Worm (Caenorhabditis elegans): Measurements from ENCODE around the gene C28C12.1.

The C28C12.1 gene

DNA sequence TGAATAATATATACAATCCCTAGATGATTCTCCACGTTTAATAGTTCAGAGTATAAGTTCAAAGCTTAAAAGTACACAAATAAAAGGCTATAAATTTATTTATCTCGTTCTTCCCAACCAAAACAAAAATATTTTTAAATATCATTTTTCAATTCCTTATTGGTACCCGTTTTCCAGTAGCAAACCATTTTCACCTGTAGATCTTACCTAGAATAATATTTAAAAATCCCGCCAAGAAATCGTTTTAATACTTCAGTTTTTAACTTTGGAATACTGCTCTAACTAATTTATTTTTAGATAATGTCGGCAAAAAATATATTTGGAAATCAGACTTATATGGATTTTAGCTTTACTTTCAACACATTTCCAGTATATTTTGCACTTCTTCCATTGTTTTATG lies 9.2 kb upstream of the C28C12.1 start, which contains the start of gene sru-7:
sru-7 (plus strand) TSS at position 301 of the 400 bp plus-strand sequence.
- no peak for TF ChIP-seq B0310.2 (tag; optimal IDR thresholded peaks at IDR 0.05)
- no peak for TF ChIP-seq F13C5.2 (tag; optimal IDR thresholded peaks at IDR 0.05)
- no peak for TF ChIP-seq tbx-37 (GFP tag; conservative IDR thresholded peaks at IDR 0.05)
- TF ChIP-seq sea-1 (GFP tag; conservative IDR thresholded peaks at IDR 0.05): no peak
- TF ChIP-seq hnd-1 (tag; optimal IDR thresholded peaks at IDR 0.05): no peak
- no peak for TF ChIP-seq ceh-13 (GFP tag; optimal IDR thresholded peaks at IDR 0.05)

DNA sequence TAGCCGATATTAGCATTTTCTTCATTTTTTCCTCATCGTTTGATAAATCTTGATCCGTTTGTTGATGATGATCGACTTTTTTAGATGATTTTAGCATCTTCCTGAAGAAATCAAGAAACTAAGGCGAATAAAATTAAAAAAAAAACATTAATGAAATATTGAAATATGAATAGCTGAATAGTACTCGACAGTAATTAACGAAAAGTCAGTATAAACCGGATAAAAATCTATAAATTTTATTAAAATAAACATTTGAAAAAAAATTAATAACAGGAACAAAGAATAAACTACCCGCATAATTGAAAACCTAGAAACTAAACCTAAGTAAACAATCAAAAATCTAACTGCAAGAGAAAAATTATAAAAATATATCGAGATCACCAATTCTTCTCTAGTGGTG lies 5.2 kb upstream of the C28C12.1 start, which contains the start of gene C28C12.12:
C28C12.12 (minus strand) TSS at position 101 of the 400 bp plus-strand sequence.
- no peak for TF ChIP-seq tbx-11 (GFP tag; IDR thresholded peaks at IDR 0.05)
- no peak for TF ChIP-seq ceh-36 (tag; optimal IDR thresholded peaks at IDR 0.05)
- no peak for TF ChIP-seq sea-1 (GFP tag; conservative IDR thresholded peaks at IDR 0.05)
- no peak for TF ChIP-seq F13C5.2 (tag; optimal IDR thresholded peaks at IDR 0.05)
- no peak for TF ChIP-seq hnd-1 (tag; optimal IDR thresholded peaks at IDR 0.05)
- no peak for TF ChIP-seq ets-7 (tag; optimal IDR thresholded peaks at IDR 0.05)
- no peak for TF ChIP-seq aly-1 (tag; optimal IDR thresholded peaks at IDR 0.05)
- no peak for TF ChIP-seq pes-1 (GFP tag; IDR thresholded peaks at IDR 0.05)
- TF ChIP-seq hmg-4 (GFP tag; optimal IDR thresholded peaks at IDR 0.05): no peak
- TF ChIP-seq tra-4 (tag; optimal IDR thresholded peaks at IDR 0.05): no peak
- TF ChIP-seq B0310.2 (tag; optimal IDR thresholded peaks at IDR 0.05): no peak
- no peak for TF ChIP-seq scrt-1 (GFP tag; IDR thresholded peaks at IDR 0.05)
- TF ChIP-seq hmbx-1 (tag; optimal IDR thresholded peaks at IDR 0.05): no peak
- no peak for TF ChIP-seq tbx-37 (GFP tag; conservative IDR thresholded peaks at IDR 0.05)
- TF ChIP-seq flt-1 (GFP tag; IDR thresholded peaks at IDR 0.05): no peak
- no peak for TF ChIP-seq ama-1 (optimal IDR thresholded peaks at IDR 0.05)

DNA sequence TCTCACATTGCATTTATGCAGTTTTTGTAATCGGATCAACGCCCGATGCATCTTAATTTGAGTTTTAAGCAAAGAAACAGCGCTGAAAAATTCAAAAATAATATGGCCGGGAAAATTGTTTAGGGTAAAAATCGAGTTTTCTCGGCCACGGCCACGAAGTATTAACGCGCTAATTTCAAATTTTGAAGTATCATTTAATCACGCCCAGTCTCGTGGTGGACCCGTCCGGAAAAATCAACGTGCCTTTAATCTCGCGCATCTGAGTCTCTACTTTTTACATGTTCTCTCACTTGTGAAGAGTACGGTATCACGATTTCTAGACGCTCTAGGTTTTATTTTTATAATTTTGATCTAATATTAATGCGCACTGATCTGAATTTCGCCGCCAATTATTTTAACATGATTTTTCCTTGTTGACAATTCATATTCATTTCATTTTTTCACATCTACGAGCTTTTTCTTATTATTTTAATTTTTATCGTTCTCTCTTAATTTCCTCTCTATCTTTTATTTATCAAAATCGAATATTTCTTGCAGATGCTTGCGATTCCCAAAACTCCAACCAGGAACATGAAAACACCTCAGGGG lies 2.6 kb upstream of the C28C12.1 start, which contains the start of the genes acdh-13 and mesp-1:
acdh-13 (minus strand) TSS at position 51 of the 588 bp plus-strand sequence.
mesp-1 (plus strand) TSS at position 538 of the 588 bp plus-strand sequence.
- TF ChIP-seq tbx-37 (GFP tag; conservative IDR thresholded peaks at IDR 0.05) (peak; percentile 54; the same call in 1 of the 2 replicates), F13C5.2 (tag; optimal IDR thresholded peaks at IDR 0.05) (no peak), hnd-1 (tag; optimal IDR thresholded peaks at IDR 0.05) (no peak)

ce11 chrIV:8499956-8500355 lies 1.5 kb upstream of the C28C12.1 start:
- no peak for TF ChIP-seq tbx-11 (GFP tag; IDR thresholded peaks at IDR 0.05)
- no peak for TF ChIP-seq F13C5.2 (tag; optimal IDR thresholded peaks at IDR 0.05)
- TF ChIP-seq hmbx-1 (tag; optimal IDR thresholded peaks at IDR 0.05): no peak
- no peak for TF ChIP-seq hnd-1 (tag; optimal IDR thresholded peaks at IDR 0.05)
- TF ChIP-seq scrt-1 (GFP tag; IDR thresholded peaks at IDR 0.05): no peak
- TF ChIP-seq hmg-4 (GFP tag; optimal IDR thresholded peaks at IDR 0.05): no peak
- TF ChIP-seq aly-1 (tag; optimal IDR thresholded peaks at IDR 0.05): no peak
- no peak for TF ChIP-seq ets-7 (tag; optimal IDR thresholded peaks at IDR 0.05)
- no peak for TF ChIP-seq flt-1 (GFP tag; IDR thresholded peaks at IDR 0.05)
- no peak for TF ChIP-seq sea-1 (GFP tag; conservative IDR thresholded peaks at IDR 0.05)
- TF ChIP-seq ama-1 (optimal IDR thresholded peaks at IDR 0.05): no peak
- no peak for TF ChIP-seq tra-4 (tag; optimal IDR thresholded peaks at IDR 0.05)
- no peak for TF ChIP-seq pes-1 (GFP tag; IDR thresholded peaks at IDR 0.05)

- TF ChIP-seq B0310.2 (tag; optimal IDR thresholded peaks at IDR 0.05): no peak
- no peak for TF ChIP-seq flt-1 (GFP tag; IDR thresholded peaks at IDR 0.05)
- TF ChIP-seq aly-1 (tag; optimal IDR thresholded peaks at IDR 0.05): no peak
- no peak for TF ChIP-seq tra-4 (tag; optimal IDR thresholded peaks at IDR 0.05)
- no peak for TF ChIP-seq hnd-1 (tag; optimal IDR thresholded peaks at IDR 0.05)
- no peak for TF ChIP-seq ceh-13 (GFP tag; optimal IDR thresholded peaks at IDR 0.05)
- no peak for TF ChIP-seq tbx-37 (GFP tag; conservative IDR thresholded peaks at IDR 0.05)
- TF ChIP-seq hmbx-1 (tag; optimal IDR thresholded peaks at IDR 0.05): no peak
- no peak for TF ChIP-seq F13C5.2 (tag; optimal IDR thresholded peaks at IDR 0.05)
- TF ChIP-seq ceh-36 (tag; optimal IDR thresholded peaks at IDR 0.05): no peak
- TF ChIP-seq ama-1 (optimal IDR thresholded peaks at IDR 0.05): no peak
- TF ChIP-seq pes-1 (GFP tag; IDR thresholded peaks at IDR 0.05): no peak
- TF ChIP-seq sea-1 (GFP tag; conservative IDR thresholded peaks at IDR 0.05): no peak
Observed at ce11 chrIV:8506034-8506433, 4.6 kb downstream of the C28C12.1 start.

- no peak for TF ChIP-seq hnd-1 (tag; optimal IDR thresholded peaks at IDR 0.05)
- no peak for TF ChIP-seq F13C5.2 (tag; optimal IDR thresholded peaks at IDR 0.05)
- TF ChIP-seq hmg-4 (GFP tag; optimal IDR thresholded peaks at IDR 0.05): no peak
- no peak for TF ChIP-seq flt-1 (GFP tag; IDR thresholded peaks at IDR 0.05)
- TF ChIP-seq ets-7 (tag; optimal IDR thresholded peaks at IDR 0.05): no peak
- no peak for TF ChIP-seq hmbx-1 (tag; optimal IDR thresholded peaks at IDR 0.05)
- TF ChIP-seq tbx-11 (GFP tag; IDR thresholded peaks at IDR 0.05): no peak
- no peak for TF ChIP-seq B0310.2 (tag; optimal IDR thresholded peaks at IDR 0.05)
- no peak for TF ChIP-seq pes-1 (GFP tag; IDR thresholded peaks at IDR 0.05)
- no peak for TF ChIP-seq ama-1 (optimal IDR thresholded peaks at IDR 0.05)
- TF ChIP-seq scrt-1 (GFP tag; IDR thresholded peaks at IDR 0.05): no peak
Observed at ce11 chrIV:8510534-8510933, 9.1 kb downstream of the C28C12.1 start, which contains the start of gene tag-77. Gene tag-77, minus strand, starts transcription at chrIV:8510548.

DNA sequence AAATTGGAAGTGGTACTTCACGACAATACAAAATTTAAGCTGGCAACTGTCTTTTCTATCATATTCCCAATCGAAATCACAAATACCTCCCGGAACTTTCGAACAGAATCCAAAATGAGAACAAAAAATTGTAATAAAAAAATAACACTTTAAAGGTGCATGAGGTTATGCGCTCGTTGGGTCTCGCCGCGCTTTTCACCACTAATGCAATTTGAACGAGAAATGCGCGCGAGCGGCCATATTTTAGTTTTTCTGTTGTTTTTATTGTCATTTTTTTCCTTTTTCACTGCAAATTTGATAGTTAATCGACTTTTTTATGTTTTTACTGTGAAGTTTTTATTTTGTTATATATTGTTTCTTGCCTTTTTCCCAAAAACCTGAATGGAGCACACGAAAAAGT lies 9.6 kb downstream of the C28C12.1 start, which contains the start of gene mes-6:
mes-6 (plus strand) TSS at position 229 of the 400 bp plus-strand sequence.
- no peak for TF ChIP-seq F13C5.2 (tag; optimal IDR thresholded peaks at IDR 0.05)

DNA sequence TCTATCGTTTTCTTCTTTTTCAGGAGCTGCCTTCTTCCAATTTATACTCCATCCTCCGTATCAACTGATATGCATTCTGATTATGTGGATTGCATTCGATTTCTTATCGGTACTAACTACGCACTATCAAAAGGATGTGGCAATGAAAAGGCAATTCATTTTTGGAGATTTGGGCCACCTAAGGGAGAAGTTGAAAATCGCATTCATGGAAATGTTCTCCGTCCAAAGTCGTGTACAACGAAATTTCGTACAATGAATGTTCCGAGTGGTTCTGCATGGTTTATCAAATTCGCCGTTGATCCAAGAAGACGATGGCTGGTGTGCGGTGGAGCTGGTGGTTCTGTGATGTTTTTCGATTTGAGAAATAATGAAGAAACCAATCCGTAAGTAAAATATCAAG lies 11.2 kb downstream of the C28C12.1 start, which contains the start of gene C09G4.4:
C09G4.4 (plus strand) TSS at position 301 of the 400 bp plus-strand sequence.
- no peak for TF ChIP-seq ets-7 (tag; optimal IDR thresholded peaks at IDR 0.05)
- TF ChIP-seq hmg-4 (GFP tag; optimal IDR thresholded peaks at IDR 0.05): no peak
- no peak for TF ChIP-seq tra-4 (tag; optimal IDR thresholded peaks at IDR 0.05)
- TF ChIP-seq aly-1 (tag; optimal IDR thresholded peaks at IDR 0.05): no peak
- TF ChIP-seq F13C5.2 (tag; optimal IDR thresholded peaks at IDR 0.05): no peak
- TF ChIP-seq ama-1 (optimal IDR thresholded peaks at IDR 0.05): no peak
- TF ChIP-seq flt-1 (GFP tag; IDR thresholded peaks at IDR 0.05): no peak
- no peak for TF ChIP-seq scrt-1 (GFP tag; IDR thresholded peaks at IDR 0.05)
- TF ChIP-seq hmbx-1 (tag; optimal IDR thresholded peaks at IDR 0.05): no peak
- no peak for TF ChIP-seq tbx-11 (GFP tag; IDR thresholded peaks at IDR 0.05)
- TF ChIP-seq B0310.2 (tag; optimal IDR thresholded peaks at IDR 0.05): no peak
- TF ChIP-seq sea-1 (GFP tag; conservative IDR thresholded peaks at IDR 0.05): no peak
